Worm (Caenorhabditis elegans) whole organism, young adult: ENCODE results near the gene C17F4.3.
"Not testable (repeated sequence)": the region's sequence is repeated elsewhere in the genome, so short reads cannot be mapped to it uniquely, and the experiment has no call there.

Source experiments
- B0035.1 ChIP-seq: sonication (generic microtip); optimal IDR thresholded peaks from 2 replicates; lab custom pipeline; 2016; ENCODE audit warnings: missing genetic modification characterization, mild to moderate bottlenecking, missing compliant biosample characterization, missing genotype, missing genetic modification reagents
- B0261.1 ChIP-seq: sonication (generic microtip); optimal IDR thresholded peaks from 2 replicates; lab custom pipeline; 2016; ENCODE audit warnings: mild to moderate bottlenecking, missing genetic modification characterization, moderate library complexity, missing compliant biosample characterization
- D2030.7 ChIP-seq: fragments of 200-800 bp; sonication (Bioruptor generic); IDR thresholded peaks from 2 replicates; pipeline ENCODE4 v1.3.6; 2022; ENCODE audit warnings: missing genetic modification reagents, missing genetic modification characterization, missing compliant biosample characterization
- F23B12.7 ChIP-seq: sonication (generic microtip); optimal IDR thresholded peaks from 2 replicates; lab custom pipeline; 2017; ENCODE audit warnings: missing genetic modification characterization, mild to moderate bottlenecking, missing compliant biosample characterization, antibody characterized with exemption, moderate library complexity; ENCODE audit not compliant: insufficient read depth
- F39B2.1 ChIP-seq: fragments of 200-800 bp; sonication (Bioruptor generic); IDR thresholded peaks from 2 replicates; pipeline ENCODE4 v1.3.6; 2022; ENCODE audit warnings: missing genetic modification reagents, missing genetic modification characterization, missing compliant biosample characterization
- F49E8.2 ChIP-seq: sonication (generic microtip); optimal IDR thresholded peaks from 3 replicates; lab custom pipeline; 2017; ENCODE audit warnings: missing genetic modification characterization, mild to moderate bottlenecking, missing compliant biosample characterization, antibody characterized with exemption, moderate library complexity; ENCODE audit not compliant: insufficient read depth
- F52B5.7 ChIP-seq: sonication (generic microtip); optimal IDR thresholded peaks from 2 replicates; lab custom pipeline; 2016; ENCODE audit warnings: mild to moderate bottlenecking, missing genetic modification characterization, missing compliant biosample characterization
- Y53G8AR.9 ChIP-seq: fragments of 200-800 bp; sonication (Bioruptor generic); conservative IDR thresholded peaks from 2 replicates; pipeline ENCODE4 v1.3.6; 2022; ENCODE audit warnings: missing genetic modification reagents, missing genetic modification characterization, missing compliant biosample characterization
- Y95B8A.8 ChIP-seq: fragments of 200-800 bp; sonication (Bioruptor generic); IDR thresholded peaks from 2 replicates; pipeline ENCODE4 v1.3.6; 2022; ENCODE audit warnings: missing genetic modification reagents, missing genetic modification characterization, missing compliant biosample characterization
- aptf-2 ChIP-seq: fragments of 200-800 bp; sonication (Bioruptor generic); conservative IDR thresholded peaks from 2 replicates; pipeline ENCODE4 v1.3.6; 2022; ENCODE audit warnings: missing genetic modification reagents, missing genetic modification characterization, missing compliant biosample characterization
- aptf-3 ChIP-seq: fragments of 200-800 bp; sonication (Bioruptor generic); IDR thresholded peaks from 2 replicates; pipeline ENCODE4 v1.3.6; 2022; ENCODE audit warnings: missing genetic modification characterization, missing compliant biosample characterization
- atf-7 ChIP-seq: sonication (generic microtip); optimal IDR thresholded peaks from 2 replicates; lab custom pipeline; 2017; ENCODE audit warnings: mild to moderate bottlenecking, missing genetic modification characterization, missing compliant biosample characterization
- attf-3 ChIP-seq: fragments of 200-800 bp; sonication (Bioruptor generic); conservative IDR thresholded peaks from 2 replicates; pipeline ENCODE4 v1.3.6; 2022; ENCODE audit warnings: missing genetic modification reagents, missing genetic modification characterization, missing compliant biosample characterization
- attf-6 ChIP-seq: fragments of 200-800 bp; sonication (Bioruptor generic); IDR thresholded peaks from 2 replicates; pipeline ENCODE4 v1.3.6; 2022; ENCODE audit warnings: missing genetic modification reagents, missing genetic modification characterization, missing compliant biosample characterization
- cebp-1 ChIP-seq, 2 experiments: fragments of 200-800 bp in 1 of 2; sonication (Bioruptor generic) in 1 of 2; sonication (generic microtip) in 1 of 2; IDR thresholded peaks in 1 of 2; optimal IDR thresholded peaks in 1 of 2; 2 replicates each; pipeline versions ENCODE4 v1.3.6 to Lab custom; 2017 to 2022; ENCODE audit warnings: missing compliant biosample characterization in 2 of 2, missing genetic modification characterization in 2 of 2, mild to moderate bottlenecking in 1 of 2, missing genetic modification reagents in 1 of 2, moderate library complexity in 1 of 2
- ceh-40 ChIP-seq: fragments of 200-800 bp; sonication (Bioruptor generic); IDR thresholded peaks from 2 replicates; pipeline ENCODE4 v1.3.6; 2022; ENCODE audit warnings: missing genetic modification characterization, missing compliant biosample characterization
- egl-44 ChIP-seq: fragments of 200-800 bp; sonication (Bioruptor generic); IDR thresholded peaks from 2 replicates; pipeline ENCODE4 v1.3.6; 2022; ENCODE audit warnings: missing genetic modification reagents, missing genetic modification characterization, missing compliant biosample characterization
- ekl-4 ChIP-seq: fragments of 200-800 bp; sonication (Bioruptor generic); IDR thresholded peaks from 2 replicates; pipeline ENCODE4 v1.3.6; 2022; ENCODE audit warnings: missing genetic modification reagents, missing genetic modification characterization, missing compliant biosample characterization
- fkh-3 ChIP-seq: sonication (generic microtip); optimal IDR thresholded peaks from 2 replicates; lab custom pipeline; 2016; ENCODE audit warnings: mild to moderate bottlenecking, missing genetic modification characterization, missing compliant biosample characterization
- hlh-12 ChIP-seq: sonication (generic microtip); optimal IDR thresholded peaks from 2 replicates; lab custom pipeline; 2016; ENCODE audit warnings: missing genetic modification characterization, missing compliant biosample characterization
- hlh-26 ChIP-seq: fragments of 200-800 bp; sonication (Bioruptor generic); conservative IDR thresholded peaks from 2 replicates; pipeline ENCODE4 v1.3.6; 2022; ENCODE audit warnings: missing genetic modification reagents, missing genetic modification characterization, missing compliant biosample characterization
- hmg-1.2 ChIP-seq: fragments of 200-800 bp; sonication (Bioruptor generic); IDR thresholded peaks from 2 replicates; pipeline ENCODE4 v1.3.6; 2022; ENCODE audit warnings: missing genetic modification reagents, missing genetic modification characterization, missing compliant biosample characterization
- hrde-1 ChIP-seq: sonication (generic microtip); optimal IDR thresholded peaks from 2 replicates; lab custom pipeline; 2016; ENCODE audit warnings: missing genetic modification characterization, mild to moderate bottlenecking, missing compliant biosample characterization, moderate library complexity, missing genotype, missing genetic modification reagents, borderline replicate concordance
- lin-35 ChIP-seq, 3 experiments: fragments of 150-350 bp in 2 of 3; sonication (generic microtip) in 1 of 3; optimal IDR thresholded peaks; 2 replicates each; lab custom pipeline; 2014 to 2018; ENCODE audit warnings: missing biosample characterization in 3 of 3, missing genetic modification characterization in 3 of 3, missing genetic modification reagents in 3 of 3
- lin-40 ChIP-seq: sonication (generic microtip); optimal IDR thresholded peaks from 2 replicates; lab custom pipeline; 2016; ENCODE audit warnings: missing genetic modification characterization, mild to moderate bottlenecking, missing compliant biosample characterization, missing genotype, missing genetic modification reagents
- lin-54 ChIP-seq: fragments of 200-800 bp; sonication (Bioruptor generic); optimal IDR thresholded peaks from 2 replicates; lab custom pipeline; 2018; ENCODE audit warnings: mild to moderate bottlenecking, missing genetic modification characterization, missing compliant biosample characterization
- lir-1 ChIP-seq: fragments of 200-800 bp; sonication (Bioruptor generic); conservative IDR thresholded peaks from 2 replicates; pipeline ENCODE4 v1.3.6; 2022; ENCODE audit warnings: missing genetic modification reagents, missing genetic modification characterization, missing compliant biosample characterization
- lsl-1 ChIP-seq: fragments of 200-800 bp; sonication (Bioruptor generic); optimal IDR thresholded peaks from 2 replicates; lab custom pipeline; 2018; ENCODE audit warnings: mild to moderate bottlenecking, missing genetic modification characterization, moderate library complexity, missing compliant biosample characterization
- lsy-27 ChIP-seq: sonication (generic microtip); optimal IDR thresholded peaks from 2 replicates; lab custom pipeline; 2017; ENCODE audit warnings: missing genetic modification characterization, mild to moderate bottlenecking, missing compliant biosample characterization, antibody characterized with exemption, missing genotype, borderline replicate concordance; ENCODE audit not compliant: insufficient read depth
- madf-8 ChIP-seq: fragments of 200-800 bp; sonication (Bioruptor generic); conservative IDR thresholded peaks from 2 replicates; pipeline ENCODE4 v1.3.6; 2022; ENCODE audit warnings: missing genetic modification reagents, missing genetic modification characterization, missing compliant biosample characterization
- mel-28 ChIP-seq: sonication (generic microtip); optimal IDR thresholded peaks from 2 replicates; lab custom pipeline; 2016; ENCODE audit warnings: borderline replicate concordance, mild to moderate bottlenecking, missing genetic modification characterization, missing compliant biosample characterization
- mxl-1 ChIP-seq: sonication (generic microtip); optimal IDR thresholded peaks from 2 replicates; lab custom pipeline; 2016; ENCODE audit warnings: missing genetic modification characterization, missing compliant biosample characterization
- nhr-27 ChIP-seq: fragments of 200-800 bp; sonication (Bioruptor generic); optimal IDR thresholded peaks from 2 replicates; lab custom pipeline; 2018; ENCODE audit warnings: mild to moderate bottlenecking, missing genetic modification characterization, moderate library complexity, missing compliant biosample characterization
- rcor-1 ChIP-seq: fragments of 200-800 bp; sonication (Bioruptor generic); IDR thresholded peaks from 2 replicates; pipeline ENCODE4 v1.3.6; 2022; ENCODE audit warnings: missing genetic modification reagents, missing genetic modification characterization, missing compliant biosample characterization
- rpc-1 ChIP-seq, 2 experiments: fragments of 150-350 bp in 1 of 2; sonication (generic microtip) in 1 of 2; optimal IDR thresholded peaks; 2 replicates each; lab custom pipeline; 2014 to 2018; ENCODE audit warnings: missing biosample characterization in 1 of 2, missing genetic modification characterization in 1 of 2, missing genetic modification reagents in 1 of 2, missing genotype in 1 of 2
- sdz-38 ChIP-seq: sonication (generic microtip); optimal IDR thresholded peaks from 2 replicates; lab custom pipeline; 2016; ENCODE audit warnings: missing genotype, missing genetic modification characterization, missing compliant biosample characterization
- sea-2 ChIP-seq: fragments of 200-800 bp; sonication (Bioruptor generic); IDR thresholded peaks from 2 replicates; pipeline ENCODE4 v1.3.6; 2022; ENCODE audit warnings: missing genetic modification characterization, missing compliant biosample characterization
- snpc-1.3 ChIP-seq: sonication (generic microtip); optimal IDR thresholded peaks from 2 replicates; lab custom pipeline; 2017; ENCODE audit warnings: missing genetic modification characterization, mild to moderate bottlenecking, missing compliant biosample characterization, antibody characterized with exemption, moderate library complexity, missing genotype, missing genetic modification reagents; ENCODE audit not compliant: insufficient read depth
- snpc-3.4 ChIP-seq: sonication (generic microtip); optimal IDR thresholded peaks from 2 replicates; lab custom pipeline; 2017; ENCODE audit warnings: missing genetic modification characterization, mild to moderate bottlenecking, missing compliant biosample characterization, antibody characterized with exemption, moderate library complexity, missing genotype, missing genetic modification reagents
- zfh-2 ChIP-seq: fragments of 200-800 bp; sonication (Bioruptor generic); conservative IDR thresholded peaks from 2 replicates; pipeline ENCODE4 v1.3.6; 2022; ENCODE audit warnings: missing genetic modification reagents, missing genetic modification characterization, missing compliant biosample characterization
- ztf-18 ChIP-seq: sonication (generic microtip); optimal IDR thresholded peaks from 2 replicates; lab custom pipeline; 2016; ENCODE audit warnings: missing genotype, mild to moderate bottlenecking, missing genetic modification characterization, missing compliant biosample characterization
- ztf-25 ChIP-seq: fragments of 200-800 bp; sonication (Bioruptor generic); IDR thresholded peaks from 2 replicates; pipeline ENCODE4 v1.3.6; 2022; ENCODE audit warnings: missing genetic modification reagents, missing genetic modification characterization, missing compliant biosample characterization
- ztf-3 ChIP-seq: fragments of 200-800 bp; sonication (Bioruptor generic); optimal IDR thresholded peaks from 2 replicates; lab custom pipeline; 2018; ENCODE audit warnings: mild to moderate bottlenecking, missing genetic modification characterization, missing compliant biosample characterization

The C17F4.3 gene

ce11 chrII:3213898-3214297, 26.4 kb upstream of the C17F4.3 start, which contains the start of gene ZC239.4:
ZC239.4 (plus strand) TSS chrII:3214198.
- no peak for TF ChIP-seq F49E8.2 (tag; lab: Kevin White, UChicago)
- TF ChIP-seq F52B5.7 (tag; lab: Kevin White, UChicago) = no peak
- no peak for TF ChIP-seq atf-7 (tag; lab: Kevin White, UChicago)
- no peak for TF ChIP-seq lin-54 (GFP tag; lab: Kevin White, UChicago)
- TF ChIP-seq hlh-26 = no peak
- TF ChIP-seq B0261.1 = no peak
- no peak for TF ChIP-seq aptf-3 (GFP tag; lab: Robert Waterston, UW)
- TF ChIP-seq lsy-27 = no peak
- TF ChIP-seq mxl-1 = no peak
- TF ChIP-seq ztf-18 (tag; lab: Kevin White, UChicago) = no peak
- no peak for TF ChIP-seq ztf-25 (GFP tag; lab: Robert Waterston, UW)
- TF ChIP-seq rcor-1 = no peak
- TF ChIP-seq, all 124 proteins: peak for 0

- not testable (repeated sequence) for TF ChIP-seq sea-2 (GFP tag; lab: Robert Waterston, UW); hlh-12 (tag; lab: Kevin White, UChicago); hrde-1 (tag; lab: Kevin White, UChicago)
These were observed 24.5 kb upstream of the C17F4.3 start, which contains the start of gene ZC239.3 for ce11 chrII:3215762-3216161. ZC239.3 (plus strand) TSS chrII:3216062.

ce11 chrII:3220723-3221122, 19.6 kb upstream of the C17F4.3 start, which contains the start of gene ZC239.22:
ZC239.22 (minus strand) TSS chrII:3220823.
- no peak for TF ChIP-seq fkh-3 (tag; lab: Kevin White, UChicago)
- TF ChIP-seq F39B2.1 (GFP tag; lab: Robert Waterston, UW) = no peak
- TF ChIP-seq lin-35 (GFP tag; optimal IDR thresholded peaks at IDR 0.05; lab: Kevin White, UChicago) = no peak
- TF ChIP-seq hmg-1.2 (GFP tag; lab: Robert Waterston, UW) = no peak
- no peak for TF ChIP-seq sdz-38 (tag; lab: Kevin White, UChicago)
- TF ChIP-seq lin-40 = no peak
- TF ChIP-seq snpc-3.4 (tag; lab: Kevin White, UChicago) = no peak
- TF ChIP-seq Y53G8AR.9 (GFP tag; lab: Robert Waterston, UW) = no peak
- no peak for TF ChIP-seq nhr-27 (tag; lab: Kevin White, UChicago)
- TF ChIP-seq attf-3 (GFP tag; lab: Robert Waterston, UW) = no peak
- no peak for TF ChIP-seq D2030.7 (GFP tag; lab: Robert Waterston, UW)
- TF ChIP-seq ceh-40 = no peak
- TF ChIP-seq snpc-1.3 (tag; lab: Kevin White, UChicago) = no peak
- no peak for TF ChIP-seq egl-44
- TF ChIP-seq B0035.1 = no peak
- no peak for TF ChIP-seq B0261.1

- TF ChIP-seq lsl-1 (GFP tag; lab: Kevin White, UChicago) (no peak), madf-8 (GFP tag; lab: Robert Waterston, UW) (no peak), rpc-1 (optimal IDR thresholded peaks at IDR 0.05; lab: Kevin White, UChicago) (no peak), rpc-1 (tag; optimal IDR thresholded peaks at IDR 0.05; lab: Kevin White, UChicago) (no peak), zfh-2 (GFP tag; lab: Robert Waterston, UW) (no peak), mel-28 (tag; lab: Kevin White, UChicago) (no peak), F23B12.7 (tag; lab: Kevin White, UChicago) (no peak), ztf-3 (GFP tag; lab: Kevin White, UChicago) (no peak), cebp-1 (GFP tag; IDR thresholded peaks at IDR 0.05; lab: Robert Waterston, UW) (no peak), cebp-1 (tag; optimal IDR thresholded peaks at IDR 0.05; lab: Kevin White, UChicago) (no peak), Y95B8A.8 (no peak), aptf-2 (GFP tag; lab: Robert Waterston, UW) (no peak), ztf-25 (GFP tag; lab: Robert Waterston, UW) (no peak), snpc-3.4 (tag; lab: Kevin White, UChicago) (no peak), lir-1 (no peak), attf-6 (no peak), ekl-4 (GFP tag; lab: Robert Waterston, UW) (no peak), sdz-38 (tag; lab: Kevin White, UChicago) (no peak)
These were observed 18.6 kb upstream of the C17F4.3 start, which contains the start of gene ZC239.14 for ce11 chrII:3221730-3222129. ZC239.14 (minus strand) TSS chrII:3222034.
